Worm (Caenorhabditis elegans): ENCODE data around the gene Y94H6A.12.

- no peak for TF ChIP-seq ztf-11 (tag; optimal IDR thresholded peaks at IDR 0.05)
- no peak for TF ChIP-seq ces-1 (GFP tag; optimal IDR thresholded peaks at IDR 0.05)
- TF ChIP-seq unc-62 (GFP tag; optimal IDR thresholded peaks at IDR 0.05), result no peak
- no peak for TF ChIP-seq lsy-2 (tag; optimal IDR thresholded peaks at IDR 0.05)
Measured at ce11 chrIV:2761477-2761876, 48.6 kb upstream of the Y94H6A.12 start.

Measured in whole organism, mixed stage, embryonic.